Worm (Caenorhabditis elegans): ENCODE results near the gene nhr-39.

The nhr-39 gene

ce11 chrV:9293359-9293758, 9.8 kb upstream of the nhr-39 start:
- peak; percentile 58; the same call in 1 of the 2 replicates for TF ChIP-seq flt-1 (GFP tag; IDR thresholded peaks at IDR 0.05)
- TF ChIP-seq klf-2 (GFP tag; conservative IDR thresholded peaks at IDR 0.05), result no peak; the same call in 1 of the 2 replicates
- TF ChIP-seq med-1 (GFP tag; optimal IDR thresholded peaks at IDR 0.05; ENCODE audit: insufficient read depth), result no peak
- peak; percentile 68 for TF ChIP-seq tab-1 (GFP tag; IDR thresholded peaks at IDR 0.05)
- no peak for TF ChIP-seq ref-1 (GFP tag; conservative IDR thresholded peaks at IDR 0.05)
- TF ChIP-seq ztf-29 (GFP tag; IDR thresholded peaks at IDR 0.05), result no peak
- no peak for TF ChIP-seq cog-1 (tag; optimal IDR thresholded peaks at IDR 0.05)
- TF ChIP-seq ztf-23 (GFP tag; IDR thresholded peaks at IDR 0.05), result no peak

ce11 chrV:9295581-9295980, 7.5 kb upstream of the nhr-39 start:
- TF ChIP-seq T22C8.4 (GFP tag; IDR thresholded peaks at IDR 0.05) (no peak), flt-1 (GFP tag; IDR thresholded peaks at IDR 0.05) (no peak), med-1 (GFP tag; optimal IDR thresholded peaks at IDR 0.05; ENCODE audit: insufficient read depth) (no peak), ref-1 (GFP tag; conservative IDR thresholded peaks at IDR 0.05) (no peak), cog-1 (tag; optimal IDR thresholded peaks at IDR 0.05) (no peak), tab-1 (GFP tag; IDR thresholded peaks at IDR 0.05) (no peak), klf-2 (GFP tag; conservative IDR thresholded peaks at IDR 0.05) (no peak), ztf-23 (GFP tag; IDR thresholded peaks at IDR 0.05) (no peak), ztf-29 (GFP tag; IDR thresholded peaks at IDR 0.05) (no peak)

- TF ChIP-seq med-1 (GFP tag; optimal IDR thresholded peaks at IDR 0.05; ENCODE audit: insufficient read depth) (no peak), ztf-29 (GFP tag; IDR thresholded peaks at IDR 0.05) (no peak), ref-1 (GFP tag; conservative IDR thresholded peaks at IDR 0.05) (no peak), tab-1 (GFP tag; IDR thresholded peaks at IDR 0.05) (no peak), klf-2 (GFP tag; conservative IDR thresholded peaks at IDR 0.05) (no peak), T22C8.4 (GFP tag; IDR thresholded peaks at IDR 0.05) (no peak), ztf-23 (GFP tag; IDR thresholded peaks at IDR 0.05) (no peak), flt-1 (GFP tag; IDR thresholded peaks at IDR 0.05) (no peak), cog-1 (tag; optimal IDR thresholded peaks at IDR 0.05) (no peak)
These were observed 5.8 kb upstream of the nhr-39 start, which contains the start of gene F44A2.5 for ce11 chrV:9297332-9297731. TSS of gene F44A2.5 (plus strand) at chrV:9297632.

ce11 chrV:9305116-9305515, 2.0 kb downstream of the nhr-39 start, which contains the start of gene F44A2.3:
TSS of gene F44A2.3 (plus strand) at chrV:9305416.
- TF ChIP-seq cog-1 (tag; optimal IDR thresholded peaks at IDR 0.05), result no peak
- no peak for TF ChIP-seq flt-1 (GFP tag; IDR thresholded peaks at IDR 0.05)
- TF ChIP-seq tab-1 (GFP tag; IDR thresholded peaks at IDR 0.05), result no peak
- no peak for TF ChIP-seq ztf-29 (GFP tag; IDR thresholded peaks at IDR 0.05)
- no peak for TF ChIP-seq med-1 (GFP tag; optimal IDR thresholded peaks at IDR 0.05; ENCODE audit: insufficient read depth)
- no peak for TF ChIP-seq klf-2 (GFP tag; conservative IDR thresholded peaks at IDR 0.05)
- no peak for TF ChIP-seq ztf-23 (GFP tag; IDR thresholded peaks at IDR 0.05)
- no peak for TF ChIP-seq ref-1 (GFP tag; conservative IDR thresholded peaks at IDR 0.05)
- TF ChIP-seq T22C8.4 (GFP tag; IDR thresholded peaks at IDR 0.05), result no peak

ce11 chrV:9312377-9312776, 9.3 kb downstream of the nhr-39 start:
- TF ChIP-seq T22C8.4 (GFP tag; IDR thresholded peaks at IDR 0.05) (no peak), cog-1 (tag; optimal IDR thresholded peaks at IDR 0.05) (no peak), ztf-29 (GFP tag; IDR thresholded peaks at IDR 0.05) (no peak), klf-2 (GFP tag; conservative IDR thresholded peaks at IDR 0.05) (no peak), ref-1 (GFP tag; conservative IDR thresholded peaks at IDR 0.05) (no peak), ztf-23 (GFP tag; IDR thresholded peaks at IDR 0.05) (no peak), med-1 (GFP tag; optimal IDR thresholded peaks at IDR 0.05; ENCODE audit: insufficient read depth) (no peak), flt-1 (GFP tag; IDR thresholded peaks at IDR 0.05) (no peak), tab-1 (GFP tag; IDR thresholded peaks at IDR 0.05) (no peak)

ce11 chrV:9314408-9314807, 11.3 kb downstream of the nhr-39 start:
- TF ChIP-seq med-1 (GFP tag; optimal IDR thresholded peaks at IDR 0.05; ENCODE audit: insufficient read depth), result no peak
- no peak for TF ChIP-seq klf-2 (GFP tag; conservative IDR thresholded peaks at IDR 0.05)
- TF ChIP-seq ref-1 (GFP tag; conservative IDR thresholded peaks at IDR 0.05), result no peak
- TF ChIP-seq ztf-29 (GFP tag; IDR thresholded peaks at IDR 0.05), result no peak
- no peak for TF ChIP-seq cog-1 (tag; optimal IDR thresholded peaks at IDR 0.05)
- TF ChIP-seq flt-1 (GFP tag; IDR thresholded peaks at IDR 0.05), result no peak
- no peak for TF ChIP-seq T22C8.4 (GFP tag; IDR thresholded peaks at IDR 0.05)
- no peak for TF ChIP-seq tab-1 (GFP tag; IDR thresholded peaks at IDR 0.05)
- TF ChIP-seq ztf-23 (GFP tag; IDR thresholded peaks at IDR 0.05), result no peak

- no peak for TF ChIP-seq med-1 (GFP tag; optimal IDR thresholded peaks at IDR 0.05; ENCODE audit: insufficient read depth)
These were observed 13.8 kb downstream of the nhr-39 start for ce11 chrV:9316970-9317369.

ce11 chrV:9318046-9318445, 14.9 kb downstream of the nhr-39 start, which contains the start of gene kvs-3:
TSS of gene kvs-3 (plus strand) at chrV:9318311.
- TF ChIP-seq ztf-29 (GFP tag; IDR thresholded peaks at IDR 0.05) (no peak), tab-1 (GFP tag; IDR thresholded peaks at IDR 0.05) (0 out of 2 replicates have a peak, but pooled peaks have one; percentile 66), ztf-23 (GFP tag; IDR thresholded peaks at IDR 0.05) (peak; percentile 82), flt-1 (GFP tag; IDR thresholded peaks at IDR 0.05) (no peak), cog-1 (tag; optimal IDR thresholded peaks at IDR 0.05) (no peak), klf-2 (GFP tag; conservative IDR thresholded peaks at IDR 0.05) (0 out of 2 replicates have a peak, but pooled peaks have one; percentile 47), T22C8.4 (GFP tag; IDR thresholded peaks at IDR 0.05) (peak; percentile 63), ref-1 (GFP tag; conservative IDR thresholded peaks at IDR 0.05) (0 out of 2 replicates have a peak, but pooled peaks have one; percentile 15), med-1 (GFP tag; optimal IDR thresholded peaks at IDR 0.05; ENCODE audit: insufficient read depth) (peak; percentile 26)

ce11 chrV:9321185-9321584, 18.1 kb downstream of the nhr-39 start, which contains the start of gene F44A2.7:
TSS of gene F44A2.7 (plus strand) at chrV:9321485.
- no peak for TF ChIP-seq ztf-23 (GFP tag; IDR thresholded peaks at IDR 0.05)
- no peak for TF ChIP-seq ref-1 (GFP tag; conservative IDR thresholded peaks at IDR 0.05)
- no peak for TF ChIP-seq tab-1 (GFP tag; IDR thresholded peaks at IDR 0.05)
- TF ChIP-seq T22C8.4 (GFP tag; IDR thresholded peaks at IDR 0.05), result no peak
- no peak for TF ChIP-seq cog-1 (tag; optimal IDR thresholded peaks at IDR 0.05)
- TF ChIP-seq flt-1 (GFP tag; IDR thresholded peaks at IDR 0.05), result no peak
- TF ChIP-seq med-1 (GFP tag; optimal IDR thresholded peaks at IDR 0.05; ENCODE audit: insufficient read depth), result no peak
- no peak for TF ChIP-seq ztf-29 (GFP tag; IDR thresholded peaks at IDR 0.05)
- TF ChIP-seq klf-2 (GFP tag; conservative IDR thresholded peaks at IDR 0.05), result no peak

ce11 chrV:9322886-9323285, 19.8 kb downstream of the nhr-39 start, which contains the start of gene tag-153:
TSS of gene tag-153 (plus strand) at chrV:9323085.
- TF ChIP-seq klf-2 (GFP tag; conservative IDR thresholded peaks at IDR 0.05), result no peak
- no peak for TF ChIP-seq med-1 (GFP tag; optimal IDR thresholded peaks at IDR 0.05; ENCODE audit: insufficient read depth)
- TF ChIP-seq cog-1 (tag; optimal IDR thresholded peaks at IDR 0.05), result no peak
- TF ChIP-seq ztf-29 (GFP tag; IDR thresholded peaks at IDR 0.05), result no peak
- TF ChIP-seq ztf-23 (GFP tag; IDR thresholded peaks at IDR 0.05), result no peak
- no peak for TF ChIP-seq T22C8.4 (GFP tag; IDR thresholded peaks at IDR 0.05)
- TF ChIP-seq tab-1 (GFP tag; IDR thresholded peaks at IDR 0.05), result no peak
- TF ChIP-seq flt-1 (GFP tag; IDR thresholded peaks at IDR 0.05), result no peak
- no peak for TF ChIP-seq ref-1 (GFP tag; conservative IDR thresholded peaks at IDR 0.05)

All from whole organism, midembryonic.